Worm (Caenorhabditis elegans): ENCODE data around the gene F01D5.5.

ce11 chrII:13957437-13957836 is 44.7 kb downstream of the F01D5.5 start, which contains the start of gene zip-3:
- TF ChIP-seq unc-62 (GFP tag; optimal IDR thresholded peaks at IDR 0.05) (no peak), nhr-12 (tag; optimal IDR thresholded peaks at IDR 0.05) (no peak), nhr-28 (tag; optimal IDR thresholded peaks at IDR 0.05) (no peak), mab-5 (tag; optimal IDR thresholded peaks at IDR 0.05) (no peak), pha-4 (tag; optimal IDR thresholded peaks at IDR 0.05) (no peak), blmp-1 (tag; optimal IDR thresholded peaks at IDR 0.05) (no peak), lin-32 (GFP tag; optimal IDR thresholded peaks at IDR 0.05) (no peak), nhr-76 (tag; optimal IDR thresholded peaks at IDR 0.05) (no peak), snpc-4 (tag; optimal IDR thresholded peaks at IDR 0.05) (no peak), sptf-1 (tag; optimal IDR thresholded peaks at IDR 0.05) (no peak), mls-2 (tag; optimal IDR thresholded peaks at IDR 0.05) (no peak)
